Fruit fly (Drosophila melanogaster) whole organism, prepupa: ENCODE data around the gene CG3558.

Experiments
- CG10631 ChIP-seq: fragments of 200-800 bp; sonication (Bioruptor generic); optimal IDR thresholded peaks from 2 replicates; lab custom pipeline; 2016; ENCODE audit warnings: missing biosample characterization, missing genetic modification characterization
- CG10669 ChIP-seq: fragments of 200-800 bp; sonication (Bioruptor generic); optimal IDR thresholded peaks from 3 replicates; lab custom pipeline; 2018; ENCODE audit warnings: missing biosample characterization, mild to moderate bottlenecking, missing genetic modification characterization, moderate library complexity
- CG15336 ChIP-seq: fragments of 200-800 bp; sonication (Bioruptor generic); IDR thresholded peaks from 2 replicates; pipeline ENCODE4 v1.3.6; 2022; ENCODE audit warnings: missing biosample characterization, missing genetic modification characterization
- CG1621 ChIP-seq: fragments of 200-800 bp; sonication (Bioruptor generic); optimal IDR thresholded peaks from 3 replicates; lab custom pipeline; 2018; ENCODE audit warnings: missing biosample characterization, mild to moderate bottlenecking, missing genetic modification characterization
- CG3032 ChIP-seq: fragments of 200-800 bp; optimal IDR thresholded peaks from 2 replicates; lab custom pipeline; 2019; ENCODE audit warnings: missing biosample characterization, mild to moderate bottlenecking, missing genetic modification characterization, moderate library complexity
- CG32006 ChIP-seq: fragments of 200-800 bp; sonication (Bioruptor generic); optimal IDR thresholded peaks from 3 replicates; lab custom pipeline; 2017; ENCODE audit warnings: missing biosample characterization, mild to moderate bottlenecking, missing genetic modification characterization
- CG6163 ChIP-seq: fragments of 200-800 bp; sonication (Bioruptor generic); IDR thresholded peaks from 3 replicates; pipeline ENCODE4 v1.3.6; 2022; ENCODE audit warnings: missing biosample characterization, missing genetic modification characterization
- CG6276 ChIP-seq: fragments of 200-800 bp; sonication (Bioruptor generic); optimal IDR thresholded peaks from 2 replicates; lab custom pipeline; 2017; ENCODE audit warnings: missing biosample characterization, mild to moderate bottlenecking, missing genetic modification characterization
- CG6792 ChIP-seq: fragments of 200-800 bp; sonication (Bioruptor generic); optimal IDR thresholded peaks from 3 replicates; lab custom pipeline; 2016; ENCODE audit warnings: missing biosample characterization, missing genetic modification characterization
- CG6854 ChIP-seq: fragments of 200-800 bp; sonication (Bioruptor generic); optimal IDR thresholded peaks from 2 replicates; lab custom pipeline; 2017; ENCODE audit warnings: missing biosample characterization, mild to moderate bottlenecking, missing genetic modification characterization
- CG8119 ChIP-seq: fragments of 200-800 bp; sonication (Bioruptor generic); IDR thresholded peaks from 3 replicates; pipeline ENCODE4 v1.3.6; 2022; ENCODE audit warnings: missing biosample characterization, missing genetic modification characterization
- CG8319 ChIP-seq: fragments of 200-800 bp; sonication (Bioruptor generic); optimal IDR thresholded peaks from 3 replicates; lab custom pipeline; 2016; ENCODE audit warnings: missing biosample characterization, missing genetic modification characterization
- CG9139 ChIP-seq: fragments of 200-800 bp; sonication (Bioruptor generic); optimal IDR thresholded peaks from 3 replicates; lab custom pipeline; 2017; ENCODE audit warnings: missing biosample characterization, mild to moderate bottlenecking, missing genetic modification characterization
- Eip78C ChIP-seq: fragments of 200-800 bp; sonication (Bioruptor generic); peaks from one replicate; lab custom pipeline; 2016; ENCODE audit warnings: missing biosample characterization, missing genetic modification characterization
- Eip93F ChIP-seq: fragments of 200-800 bp; sonication (Bioruptor generic); optimal IDR thresholded peaks from 2 replicates; lab custom pipeline; 2016; ENCODE audit warnings: missing biosample characterization, mild to moderate bottlenecking, missing genetic modification characterization
- Ets21C ChIP-seq: fragments of 200-800 bp; sonication (Bioruptor generic); optimal IDR thresholded peaks from 3 replicates; lab custom pipeline; 2016; ENCODE audit warnings: missing biosample characterization, missing genetic modification characterization
- Ets96B ChIP-seq: fragments of 200-800 bp; optimal IDR thresholded peaks from 2 replicates; lab custom pipeline; 2019; ENCODE audit warnings: missing biosample characterization, mild to moderate bottlenecking, missing genetic modification characterization, moderate library complexity
- Hr38 ChIP-seq: sonication (Bioruptor generic); optimal IDR thresholded peaks from 2 replicates; lab custom pipeline; 2016; ENCODE audit warnings: missing biosample characterization, missing genetic modification characterization
- Hr39 ChIP-seq: fragments of 200-800 bp; sonication (Bioruptor generic); optimal IDR thresholded peaks from 2 replicates; lab custom pipeline; 2016; ENCODE audit warnings: missing biosample characterization, missing genetic modification characterization
- Hr4 ChIP-seq: fragments of 200-800 bp; sonication (Bioruptor generic); optimal IDR thresholded peaks from 3 replicates; lab custom pipeline; 2016; ENCODE audit warnings: missing biosample characterization, missing genetic modification characterization
- Lpt ChIP-seq: fragments of 200-800 bp; sonication (Bioruptor generic); optimal IDR thresholded peaks from 3 replicates; lab custom pipeline; 2016; ENCODE audit warnings: missing biosample characterization, missing genetic modification characterization
- OdsH ChIP-seq: fragments of 200-800 bp; sonication (Bioruptor generic); optimal IDR thresholded peaks from 3 replicates; lab custom pipeline; 2016; ENCODE audit warnings: missing biosample characterization, missing genetic modification characterization
- Sox102F ChIP-seq: fragments of 200-800 bp; sonication (Bioruptor generic); optimal IDR thresholded peaks from 2 replicates; lab custom pipeline; 2016; ENCODE audit warnings: missing biosample characterization, mild to moderate bottlenecking, missing genetic modification characterization
- Sox14 ChIP-seq: fragments of 200-800 bp; sonication (Bioruptor generic); optimal IDR thresholded peaks from 3 replicates; lab custom pipeline; 2016; ENCODE audit warnings: missing biosample characterization, missing genetic modification characterization
- achi ChIP-seq: fragments of 200-800 bp; sonication (Bioruptor generic); optimal IDR thresholded peaks from 3 replicates; lab custom pipeline; 2016; ENCODE audit warnings: missing biosample characterization, missing genetic modification characterization
- cyc ChIP-seq: fragments of 200-800 bp; sonication (Bioruptor generic); optimal IDR thresholded peaks from 3 replicates; lab custom pipeline; 2016; ENCODE audit warnings: missing biosample characterization, missing genetic modification characterization
- dac ChIP-seq: fragments of 200-800 bp; sonication (Bioruptor generic); optimal IDR thresholded peaks from 2 replicates; lab custom pipeline; 2017; ENCODE audit warnings: missing biosample characterization, mild to moderate bottlenecking, missing genetic modification characterization
- dsx ChIP-seq: fragments of 200-800 bp; optimal IDR thresholded peaks from 3 replicates; lab custom pipeline; 2019; ENCODE audit warnings: missing biosample characterization, mild to moderate bottlenecking, missing genetic modification characterization, moderate library complexity; ENCODE audit not compliant: poor library complexity, severe bottlenecking
- eg ChIP-seq: fragments of 200-800 bp; sonication (Bioruptor generic); IDR thresholded peaks from 3 replicates; pipeline ENCODE4 v1.3.6; 2022; ENCODE audit warnings: missing biosample characterization, missing genetic modification characterization
- esn ChIP-seq: fragments of 200-800 bp; sonication (Bioruptor generic); optimal IDR thresholded peaks from 2 replicates; lab custom pipeline; 2016; ENCODE audit warnings: missing biosample characterization, mild to moderate bottlenecking, missing genetic modification characterization, moderate library complexity
- fd59A ChIP-seq: fragments of 200-800 bp; sonication (Bioruptor generic); optimal IDR thresholded peaks from 2 replicates; lab custom pipeline; 2017; ENCODE audit warnings: missing biosample characterization, mild to moderate bottlenecking, missing genetic modification characterization, missing genetic modification reagents
- fd85E ChIP-seq: fragments of 200-800 bp; sonication (Bioruptor generic); optimal IDR thresholded peaks from 3 replicates; lab custom pipeline; 2016; ENCODE audit warnings: missing biosample characterization, missing genetic modification characterization
- fkh ChIP-seq: fragments of 200-800 bp; sonication (Bioruptor generic); optimal IDR thresholded peaks from 3 replicates; lab custom pipeline; 2017; ENCODE audit warnings: missing biosample characterization, mild to moderate bottlenecking, missing genetic modification characterization, moderate library complexity
- net ChIP-seq: fragments of 200-800 bp; sonication (Bioruptor generic); optimal IDR thresholded peaks from 3 replicates; lab custom pipeline; 2016; ENCODE audit warnings: missing biosample characterization, missing genetic modification characterization
- salr ChIP-seq, 2 experiments: fragments of 200-800 bp; sonication (Bioruptor generic); optimal IDR thresholded peaks; 3 replicates each; lab custom pipeline; 2016 to 2018; ENCODE audit warnings: missing biosample characterization in 2 of 2, missing genetic modification characterization in 2 of 2, mild to moderate bottlenecking in 1 of 2
- spab ChIP-seq: fragments of 200-800 bp; sonication (Bioruptor generic); optimal IDR thresholded peaks from 2 replicates; lab custom pipeline; 2017; ENCODE audit warnings: missing biosample characterization, mild to moderate bottlenecking, missing genetic modification characterization, missing genetic modification reagents
- svp ChIP-seq: fragments of 200-800 bp; sonication (Bioruptor generic); peaks from one replicate; lab custom pipeline; 2016; ENCODE audit warnings: missing biosample characterization, missing genetic modification characterization
- topi ChIP-seq: fragments of 200-800 bp; sonication (Bioruptor generic); optimal IDR thresholded peaks from 3 replicates; lab custom pipeline; 2016; ENCODE audit warnings: missing biosample characterization, missing genetic modification characterization
- vri ChIP-seq: fragments of 200-800 bp; sonication (Bioruptor generic); optimal IDR thresholded peaks from 3 replicates; lab custom pipeline; 2016; ENCODE audit warnings: missing biosample characterization, mild to moderate bottlenecking, missing genetic modification characterization

CG3558 gene

dm6 chr2L:2987681-2988381 lies 4.8 kb upstream of the CG3558 start, which contains the start of the genes Chd1 and Bem46 (continued):
- TF ChIP-seq Hr38 (GFP tag; lab: Kevin White, UChicago) (no peak), dac (GFP tag; lab: Kevin White, UChicago) (peak; percentile 70), topi (GFP tag; lab: Kevin White, UChicago) (no peak), Sox14 (GFP tag; lab: Kevin White, UChicago) (no peak), Lpt (GFP tag; lab: Kevin White, UChicago) (no peak), CG8119 (peak; percentile 61), cyc (GFP tag; lab: Kevin White, UChicago) (peak; percentile 85), fd85E (GFP tag; lab: Kevin White, UChicago) (no peak), CG6276 (GFP tag; lab: Kevin White, UChicago) (no peak)

dm6 chr2L:2993236-2993635 lies 566 bp downstream of the CG3558 start:
- TF ChIP-seq CG8319 (GFP tag; lab: Kevin White, UChicago) = no peak
- no peak for TF ChIP-seq CG15336
- no peak for TF ChIP-seq dac (GFP tag; lab: Kevin White, UChicago)
- TF ChIP-seq fkh (GFP tag; lab: Kevin White, UChicago) = peak; percentile 60
- TF ChIP-seq Hr4 = no peak
- no peak for TF ChIP-seq Ets96B (tag; lab: Kevin White, UChicago)
- TF ChIP-seq, all 60 proteins: peak for 1

- TF ChIP-seq dsx (GFP tag; lab: Kevin White, UChicago) (no peak), net (GFP tag; lab: Kevin White, UChicago) (no peak), CG32006 (no peak), CG8319 (GFP tag; lab: Kevin White, UChicago) (no peak), fd85E (GFP tag; lab: Kevin White, UChicago) (no peak), salr (GFP tag; optimal IDR thresholded peaks at IDR 0.05; lab: Kevin White, UChicago) (no peak), vri (GFP tag; lab: Kevin White, UChicago) (no peak), fd59A (no peak), Lpt (GFP tag; lab: Kevin White, UChicago) (no peak), spab (GFP tag; lab: Kevin White, UChicago) (no peak)
Measured at dm6 chr2L:2993702-2994101, 1.0 kb downstream of the CG3558 start.

- TF ChIP-seq CG6854 (GFP tag; lab: Kevin White, UChicago) (no peak), CG1621 (peak; percentile 4), CG8119 (no peak), CG15336 (no peak), eg (GFP tag; lab: Robert Waterston, UW) (no peak), cyc (GFP tag; lab: Kevin White, UChicago) (no peak), Sox14 (GFP tag; lab: Kevin White, UChicago) (peak; percentile 12), net (GFP tag; lab: Kevin White, UChicago) (no peak), Eip78C (peak; percentile 41), CG6163 (GFP tag; lab: Robert Waterston, UW) (0 out of 3 replicates have a peak, but pooled peaks have one; percentile 7), esn (GFP tag; lab: Kevin White, UChicago) (peak; percentile 26)
- TF ChIP-seq, all 60 proteins: peak for 5
Measured at dm6 chr2L:2999113-2999512, 6.4 kb downstream of the CG3558 start, which contains the start of gene Ccdc85. TSS of gene Ccdc85 (plus strand) at chr2L:2999286.

- TF ChIP-seq fkh (GFP tag; lab: Kevin White, UChicago) (peak; percentile 69), CG3032 (no peak), svp (GFP tag; lab: Kevin White, UChicago) (no peak), Ets21C (GFP tag; lab: Kevin White, UChicago) (no peak), Hr38 (GFP tag; lab: Kevin White, UChicago) (no peak), achi (GFP tag; lab: Kevin White, UChicago) (no peak), CG8319 (GFP tag; lab: Kevin White, UChicago) (no peak), Hr39 (GFP tag; lab: Kevin White, UChicago) (no peak), OdsH (GFP tag; lab: Kevin White, UChicago) (no peak), Eip93F (no peak), fd85E (GFP tag; lab: Kevin White, UChicago) (no peak), salr (GFP tag; optimal IDR thresholded peaks at IDR 0.05; lab: Kevin White, UChicago) (no peak), CG6792 (GFP tag; lab: Kevin White, UChicago) (no peak), Eip78C (peak; percentile 38), eg (GFP tag; lab: Robert Waterston, UW) (0 out of 3 replicates have a peak, but pooled peaks have one; percentile 9), esn (GFP tag; lab: Kevin White, UChicago) (no peak), Hr4 (no peak), CG9139 (no peak), CG10631 (GFP tag; lab: Kevin White, UChicago) (no peak), Sox102F (GFP tag; lab: Kevin White, UChicago) (no peak), CG10669 (no peak)
Measured at dm6 chr2L:2999609-3000008, 6.9 kb downstream of the CG3558 start.
